Fruit fly (Drosophila melanogaster) whole organism, prepupa: ENCODE data around the gene IP3K2.

ENCODE experiments used
- CG31627 ChIP-seq: fragments of 200-800 bp; sonication (Bioruptor generic); optimal IDR thresholded peaks from 3 replicates; lab custom pipeline; 2016; ENCODE audit warnings: missing biosample characterization, missing genetic modification characterization
- CG8319 ChIP-seq: fragments of 200-800 bp; sonication (Bioruptor generic); optimal IDR thresholded peaks from 3 replicates; lab custom pipeline; 2016; ENCODE audit warnings: missing biosample characterization, missing genetic modification characterization
- OdsH ChIP-seq: fragments of 200-800 bp; sonication (Bioruptor generic); optimal IDR thresholded peaks from 3 replicates; lab custom pipeline; 2016; ENCODE audit warnings: missing biosample characterization, missing genetic modification characterization
- vri ChIP-seq: fragments of 200-800 bp; sonication (Bioruptor generic); optimal IDR thresholded peaks from 3 replicates; lab custom pipeline; 2016; ENCODE audit warnings: missing biosample characterization, mild to moderate bottlenecking, missing genetic modification characterization

- no peak for TF ChIP-seq vri (GFP tag; lab: Kevin White, UChicago)
- TF ChIP-seq CG31627 (GFP tag; lab: Kevin White, UChicago), result no peak
- TF ChIP-seq CG8319 (GFP tag; lab: Kevin White, UChicago), result no peak
- TF ChIP-seq OdsH, result no peak
Observed at dm6 chrX:13314789-13315462, 11.5 kb downstream of the IP3K2 start.
